Fruit fly (Drosophila melanogaster): Measurements from ENCODE around the gene tal-2A.

dm6 chr3R:13807330-13807729 lies 5.6 kb upstream of the tal-2A start:
- no peak for TF ChIP-seq Hr4 (GFP tag; optimal IDR thresholded peaks at IDR 0.05)
- TF ChIP-seq CG16779 (tag; optimal IDR thresholded peaks at IDR 0.05) = no peak
- TF ChIP-seq lz (GFP tag; optimal IDR thresholded peaks at IDR 0.05) = no peak
- TF ChIP-seq CG15336 (GFP tag; IDR thresholded peaks at IDR 0.05) = no peak
- TF ChIP-seq achi (GFP tag; optimal IDR thresholded peaks at IDR 0.05) = no peak
